Worm (Caenorhabditis elegans): ENCODE data around the gene C01B10.7.

The C01B10.7 gene

ce11 chrIV:6603549-6603948 lies 34.8 kb upstream of the C01B10.7 start:
- TF ChIP-seq efl-1 (optimal IDR thresholded peaks at IDR 0.05) (no peak), efl-1 (GFP tag; optimal IDR thresholded peaks at IDR 0.05 in 1 of 2) (peak in 1 of 2 experiments; percentile 43), irx-1 (tag; optimal IDR thresholded peaks at IDR 0.05) (no peak), aha-1 (tag; optimal IDR thresholded peaks at IDR 0.05) (no peak)

ce11 chrIV:6605863-6606262 lies 32.5 kb upstream of the C01B10.7 start, which contains the start of gene nstp-2:
Gene nstp-2 (minus strand): TSS chrIV:6606188.
- peak; percentile 61 for TF ChIP-seq nhr-85 (tag)
- TF ChIP-seq fkh-4 (tag; optimal IDR thresholded peaks at IDR 0.05; ENCODE audit: borderline replicate concordance): no peak
- TF ChIP-seq elt-2 (tag; optimal IDR thresholded peaks at IDR 0.05): no peak
- TF ChIP-seq grh-1 (GFP tag; IDR thresholded peaks at IDR 0.05): peak; percentile 63

- TF ChIP-seq fos-1 (tag; optimal IDR thresholded peaks at IDR 0.05): no peak
- TF ChIP-seq blmp-1 (tag; optimal IDR thresholded peaks at IDR 0.05): peak; percentile 48
- TF ChIP-seq lin-39 (tag; optimal IDR thresholded peaks at IDR 0.05): no peak
- TF ChIP-seq snu-23 (GFP tag; optimal IDR thresholded peaks at IDR 0.05): peak; percentile 12
- no peak for TF ChIP-seq aha-1 (tag; optimal IDR thresholded peaks at IDR 0.05)
- no peak for TF ChIP-seq mdl-1 (tag; optimal IDR thresholded peaks at IDR 0.05)
- no peak for TF ChIP-seq fkh-8 (tag; optimal IDR thresholded peaks at IDR 0.05)
- no peak for TF ChIP-seq efl-1 (optimal IDR thresholded peaks at IDR 0.05)
- peak in 1 of 2 experiments; percentile 62 for TF ChIP-seq efl-1 (GFP tag; optimal IDR thresholded peaks at IDR 0.05 in 1 of 2)
- peak; percentile 56 for TF ChIP-seq lin-14 (GFP tag; optimal IDR thresholded peaks at IDR 0.05)
- TF ChIP-seq ceh-8 (GFP tag; optimal IDR thresholded peaks at IDR 0.05): no peak
Observed at ce11 chrIV:6606587-6606986, 31.8 kb upstream of the C01B10.7 start.

- no peak for TF ChIP-seq nhr-76 (tag; optimal IDR thresholded peaks at IDR 0.05)
- peak in 1 of 6 experiments; percentile 33 for TF ChIP-seq elt-3 (tag; optimal IDR thresholded peaks at IDR 0.05)
- TF ChIP-seq efl-1 (optimal IDR thresholded peaks at IDR 0.05): no peak
- TF ChIP-seq efl-1 (GFP tag; optimal IDR thresholded peaks at IDR 0.05 in 1 of 2): no peak
- peak; percentile 60 for TF ChIP-seq nhr-85 (tag)
Observed at ce11 chrIV:6607059-6607458, 31.3 kb upstream of the C01B10.7 start.

ce11 chrIV:6613296-6613695 lies 25.1 kb upstream of the C01B10.7 start, which contains the start of gene drh-1:
Gene drh-1 (minus strand): TSS chrIV:6613353.
- peak; percentile 50 for TF ChIP-seq lin-14 (GFP tag; optimal IDR thresholded peaks at IDR 0.05)
- TF ChIP-seq lin-35 (GFP tag; optimal IDR thresholded peaks at IDR 0.05): peak in 1 of 2 experiments; percentile 6
- TF ChIP-seq vab-15 (tag; optimal IDR thresholded peaks at IDR 0.05): no peak
- TF ChIP-seq lsy-2 (tag; optimal IDR thresholded peaks at IDR 0.05): peak in 1 of 2 experiments; percentile 52
- TF ChIP-seq nhr-19 (GFP tag; conservative IDR thresholded peaks at IDR 0.05): no peak
- peak; percentile 19 to 29 for TF ChIP-seq efl-1 (optimal IDR thresholded peaks at IDR 0.05)
- TF ChIP-seq efl-1 (GFP tag; optimal IDR thresholded peaks at IDR 0.05 in 1 of 2): no peak
- TF ChIP-seq dpl-1 (GFP tag; optimal IDR thresholded peaks at IDR 0.05): peak in 1 of 3 experiments; percentile 30

- TF ChIP-seq lin-35 (GFP tag; optimal IDR thresholded peaks at IDR 0.05) (peak in 1 of 2 experiments; percentile 36), snpc-4 (tag; optimal IDR thresholded peaks at IDR 0.05) (no peak), tlp-1 (tag; optimal IDR thresholded peaks at IDR 0.05) (no peak), F16B12.6 (tag; optimal IDR thresholded peaks at IDR 0.05) (no peak), lsy-2 (tag; optimal IDR thresholded peaks at IDR 0.05) (peak in 1 of 2 experiments; percentile 42), efl-1 (optimal IDR thresholded peaks at IDR 0.05) (peak; percentile 12 to 53), efl-1 (GFP tag; optimal IDR thresholded peaks at IDR 0.05 in 1 of 2) (peak in 1 of 2 experiments; percentile 89), unc-130 (tag; optimal IDR thresholded peaks at IDR 0.05) (no peak), ceh-90 (tag; optimal IDR thresholded peaks at IDR 0.05) (no peak), C04F5.9 (tag; optimal IDR thresholded peaks at IDR 0.05) (no peak), ceh-82 (tag; optimal IDR thresholded peaks at IDR 0.05) (peak in 1 of 3 experiments; percentile 16), aly-2 (tag; optimal IDR thresholded peaks at IDR 0.05) (no peak), nhr-90 (tag; optimal IDR thresholded peaks at IDR 0.05; ENCODE audit: poor library complexity) (no peak), ces-1 (GFP tag; optimal IDR thresholded peaks at IDR 0.05) (no peak), nhr-11 (tag; optimal IDR thresholded peaks at IDR 0.05) (no peak), nhr-237 (tag; optimal IDR thresholded peaks at IDR 0.05) (no peak), nhr-77 (tag; optimal IDR thresholded peaks at IDR 0.05) (no peak), nhr-12 (tag; optimal IDR thresholded peaks at IDR 0.05) (no peak), unc-62 (GFP tag; optimal IDR thresholded peaks at IDR 0.05) (no peak), nhr-20 (tag; optimal IDR thresholded peaks at IDR 0.05) (peak; percentile 24), dpl-1 (GFP tag; optimal IDR thresholded peaks at IDR 0.05) (no peak), swsn-7 (tag; optimal IDR thresholded peaks at IDR 0.05) (no peak), fkh-10 (GFP tag; optimal IDR thresholded peaks at IDR 0.05) (no peak), snu-23 (GFP tag; optimal IDR thresholded peaks at IDR 0.05) (no peak), lir-3 (tag; optimal IDR thresholded peaks at IDR 0.05; ENCODE audit: poor library complexity) (no peak), mdl-1 (tag; optimal IDR thresholded peaks at IDR 0.05) (peak in 1 of 2 experiments; percentile 2)
Observed at ce11 chrIV:6618607-6619006, 19.7 kb upstream of the C01B10.7 start.
